Fruit fly (Drosophila melanogaster) whole organism, embryonic: Measurements from ENCODE around the gene Osi18.

ENCODE experiments used
- Bdp1 ChIP-seq: fragments of 200-800 bp; sonication (Bioruptor generic); optimal IDR thresholded peaks from 3 replicates; lab custom pipeline; 2016; ENCODE audit warnings: missing biosample characterization, missing genetic modification characterization
- CG10267 ChIP-seq: fragments of 200-800 bp; sonication (Bioruptor generic); optimal IDR thresholded peaks from 2 replicates; lab custom pipeline; 2018; ENCODE audit warnings: missing biosample characterization, mild to moderate bottlenecking, missing genetic modification characterization, moderate library complexity
- CG10654 ChIP-seq: fragments of 200-800 bp; sonication (Bioruptor generic); optimal IDR thresholded peaks from 2 replicates; lab custom pipeline; 2016; ENCODE audit warnings: missing biosample characterization, missing genetic modification characterization
- CG11504 ChIP-seq: fragments of 200-800 bp; sonication (Bioruptor generic); optimal IDR thresholded peaks from 3 replicates; lab custom pipeline; 2019; ENCODE audit warnings: missing biosample characterization, mild to moderate bottlenecking, missing genetic modification characterization, moderate library complexity
- CG11695 ChIP-seq: fragments of 200-800 bp; sonication (Bioruptor generic); IDR thresholded peaks from 3 replicates; pipeline ENCODE4 v1.3.6; 2022; ENCODE audit warnings: missing biosample characterization, missing genetic modification characterization
- CG14050 ChIP-seq: fragments of 200-800 bp; sonication (Bioruptor generic); IDR thresholded peaks from 3 replicates; pipeline ENCODE4 v1.3.6; 2022; ENCODE audit warnings: missing biosample characterization, missing genetic modification characterization
- CG17186 ChIP-seq: fragments of 200-800 bp; sonication (Bioruptor generic); optimal IDR thresholded peaks from 3 replicates; lab custom pipeline; 2017; ENCODE audit warnings: missing biosample characterization, missing genetic modification reagents, missing genetic modification characterization
- CG17612 ChIP-seq: fragments of 200-800 bp; sonication (Bioruptor generic); IDR thresholded peaks from 2 replicates; pipeline ENCODE4 v1.3.6; 2022; ENCODE audit warnings: missing biosample characterization, missing genetic modification characterization
- CG18011 ChIP-seq: fragments of 200-800 bp; sonication (Bioruptor generic); optimal IDR thresholded peaks from 2 replicates; lab custom pipeline; 2017; ENCODE audit warnings: missing biosample characterization, missing genetic modification characterization, mild to moderate bottlenecking, moderate library complexity, missing genotype
- CG31388 ChIP-seq: fragments of 200-800 bp; sonication (Bioruptor generic); optimal IDR thresholded peaks from 2 replicates; lab custom pipeline; 2016; ENCODE audit warnings: missing biosample characterization, missing genetic modification characterization
- CG34376 ChIP-seq: fragments of 200-800 bp; sonication (Bioruptor generic); optimal IDR thresholded peaks from 2 replicates; lab custom pipeline; 2018; ENCODE audit warnings: missing biosample characterization, mild to moderate bottlenecking, missing genetic modification characterization
- CG34422 ChIP-seq: fragments of 200-800 bp; sonication (Bioruptor generic); IDR thresholded peaks from 3 replicates; pipeline ENCODE4 v1.3.6; 2022; ENCODE audit warnings: missing biosample characterization, missing genetic modification characterization
- CG6683 ChIP-seq: fragments of 200-800 bp; sonication (Bioruptor generic); optimal IDR thresholded peaks from 2 replicates; lab custom pipeline; 2017; ENCODE audit warnings: missing biosample characterization, mild to moderate bottlenecking, missing genetic modification characterization, missing genetic modification reagents
- CG8281 ChIP-seq: fragments of 200-800 bp; sonication (Bioruptor generic); optimal IDR thresholded peaks from 2 replicates; lab custom pipeline; 2018; ENCODE audit warnings: missing biosample characterization, mild to moderate bottlenecking, missing genetic modification characterization, moderate library complexity
- CG9797 ChIP-seq: fragments of 200-800 bp; sonication (Bioruptor generic); optimal IDR thresholded peaks from 3 replicates; lab custom pipeline; 2018; ENCODE audit warnings: missing biosample characterization, mild to moderate bottlenecking, missing genetic modification characterization
- CkIIα-i1 ChIP-seq: fragments of 200-800 bp; sonication (Bioruptor generic); IDR thresholded peaks from 2 replicates; pipeline ENCODE4 v1.3.6; 2022; ENCODE audit warnings: missing biosample characterization, missing genetic modification characterization
- D19A ChIP-seq: fragments of 200-800 bp; optimal IDR thresholded peaks from 3 replicates; lab custom pipeline; 2019; ENCODE audit warnings: missing biosample characterization, mild to moderate bottlenecking, missing genetic modification characterization, moderate library complexity
- E2f1 ChIP-seq: fragments of 200-800 bp; sonication (Bioruptor generic); IDR thresholded peaks from 2 replicates; pipeline ENCODE4 v1.3.6; 2022; ENCODE audit warnings: missing biosample characterization, missing genetic modification characterization
- E2f2 ChIP-seq: fragments of 200-800 bp; sonication (Bioruptor generic); IDR thresholded peaks from 2 replicates; pipeline ENCODE4 v1.3.6; 2022; ENCODE audit warnings: missing biosample characterization, missing genetic modification characterization
- H2.0 ChIP-seq: fragments of 200-800 bp; sonication (Bioruptor generic); IDR thresholded peaks from 2 replicates; pipeline ENCODE4 v1.3.6; 2022; ENCODE audit warnings: missing biosample characterization, missing genetic modification characterization
- HLH3B ChIP-seq: fragments of 200-800 bp; sonication (Bioruptor generic); IDR thresholded peaks from 2 replicates; pipeline ENCODE4 v1.3.6; 2022; ENCODE audit warnings: missing biosample characterization, missing genetic modification characterization
- HLHmδ ChIP-seq: fragments of 200-800 bp; sonication (Bioruptor generic); optimal IDR thresholded peaks from 2 replicates; lab custom pipeline; 2018; ENCODE audit warnings: missing biosample characterization, mild to moderate bottlenecking, missing genetic modification characterization, moderate library complexity
- Hr3 ChIP-seq: fragments of 200-800 bp; sonication (Bioruptor generic); optimal IDR thresholded peaks from 3 replicates; lab custom pipeline; 2016; ENCODE audit warnings: missing biosample characterization, missing genetic modification characterization
- Hr51 ChIP-seq, 2 experiments: fragments of 200-800 bp; sonication (Bioruptor generic); optimal IDR thresholded peaks; 2 replicates in 1 of 2; 3 replicates in 1 of 2; lab custom pipeline; 2016 to 2018; ENCODE audit warnings: missing biosample characterization in 2 of 2, missing genetic modification characterization in 2 of 2, mild to moderate bottlenecking in 1 of 2, moderate library complexity in 1 of 2
- Lhr ChIP-seq: fragments of 200-800 bp; sonication (Bioruptor generic); optimal IDR thresholded peaks from 3 replicates; lab custom pipeline; 2017; ENCODE audit warnings: mild to moderate bottlenecking, missing biosample characterization, missing genetic modification reagents, missing genetic modification characterization
- Med ChIP-seq: fragments of 200-800 bp; sonication (Bioruptor generic); peaks from one replicate; lab custom pipeline; 2016; ENCODE audit warnings: missing biosample characterization, missing genetic modification characterization, mild to moderate bottlenecking, inconsistent platforms, moderate library complexity
- NC2α ChIP-seq: fragments of 200-800 bp; sonication (Bioruptor generic); optimal IDR thresholded peaks from 2 replicates; lab custom pipeline; 2016; ENCODE audit warnings: missing biosample characterization, missing genetic modification characterization
- NfI ChIP-seq: fragments of 200-800 bp; sonication (Bioruptor generic); optimal IDR thresholded peaks from 3 replicates; lab custom pipeline; 2018; ENCODE audit warnings: missing biosample characterization, mild to moderate bottlenecking, missing genetic modification characterization, moderate library complexity
- Ssrp ChIP-seq: fragments of 200-800 bp; sonication (Bioruptor generic); optimal IDR thresholded peaks from 2 replicates; lab custom pipeline; 2018; ENCODE audit warnings: missing biosample characterization, mild to moderate bottlenecking, missing genetic modification characterization, moderate library complexity
- Xrp1 ChIP-seq: fragments of 200-800 bp; sonication (Bioruptor generic); IDR thresholded peaks from 2 replicates; pipeline ENCODE4 v1.3.6; 2022; ENCODE audit warnings: missing biosample characterization, missing genetic modification characterization
- abd-A ChIP-seq: fragments of 200-800 bp; sonication (Bioruptor generic); optimal IDR thresholded peaks from 3 replicates; lab custom pipeline; 2019; ENCODE audit warnings: missing biosample characterization, mild to moderate bottlenecking, missing genetic modification characterization, moderate library complexity
- ase ChIP-seq: fragments of 200-800 bp; sonication (Bioruptor generic); IDR thresholded peaks from 3 replicates; pipeline ENCODE4 v1.3.6; 2022; ENCODE audit warnings: missing biosample characterization, missing genetic modification characterization
- az2 ChIP-seq: fragments of 200-800 bp; sonication (Bioruptor generic); optimal IDR thresholded peaks from 3 replicates; lab custom pipeline; 2016; ENCODE audit warnings: missing biosample characterization, missing genetic modification characterization
- bab2 ChIP-seq: fragments of 200-800 bp; sonication (Bioruptor generic); optimal IDR thresholded peaks from 2 replicates; lab custom pipeline; 2016; ENCODE audit warnings: missing biosample characterization, missing genetic modification characterization
- bbx ChIP-seq: fragments of 200-800 bp; sonication (Bioruptor generic); IDR thresholded peaks from 2 replicates; pipeline ENCODE4 v1.3.6; 2022; ENCODE audit warnings: missing biosample characterization, missing genetic modification characterization; ENCODE audit not compliant: partially characterized antibody
- fd64A ChIP-seq: fragments of 200-800 bp; sonication (Bioruptor generic); optimal IDR thresholded peaks from 3 replicates; lab custom pipeline; 2018; ENCODE audit warnings: missing biosample characterization, mild to moderate bottlenecking, missing genetic modification characterization
- h ChIP-seq: fragments of >200 bp; optimal IDR thresholded peaks from 2 replicates; lab custom pipeline; 2017
- her ChIP-seq: fragments of 200-800 bp; sonication (Bioruptor generic); optimal IDR thresholded peaks from 2 replicates; lab custom pipeline; 2016; ENCODE audit warnings: missing biosample characterization, missing genetic modification characterization
- insv ChIP-seq, 2 experiments: fragments of 200-800 bp; sonication (Bioruptor generic); optimal IDR thresholded peaks; 3 replicates each; lab custom pipeline; 2016 to 2018; ENCODE audit warnings: missing biosample characterization in 2 of 2, missing genetic modification characterization in 2 of 2
- klu ChIP-seq: fragments of 200-800 bp; sonication (Bioruptor generic); IDR thresholded peaks from 2 replicates; pipeline ENCODE4 v1.3.6; 2022; ENCODE audit warnings: missing biosample characterization, missing genetic modification characterization
- lilli ChIP-seq: fragments of 200-800 bp; sonication (Bioruptor generic); optimal IDR thresholded peaks from 3 replicates; lab custom pipeline; 2016; ENCODE audit warnings: missing biosample characterization, missing genetic modification characterization
- nmo ChIP-seq: fragments of 200-800 bp; sonication (Bioruptor generic); optimal IDR thresholded peaks from 2 replicates; lab custom pipeline; 2018; ENCODE audit warnings: missing biosample characterization, mild to moderate bottlenecking, missing genetic modification characterization, moderate library complexity
- pum ChIP-seq: fragments of 200-800 bp; sonication (Bioruptor generic); optimal IDR thresholded peaks from 2 replicates; lab custom pipeline; 2016; ENCODE audit warnings: missing biosample characterization, missing genetic modification characterization
- ranshi ChIP-seq: fragments of 200-800 bp; sonication (Bioruptor generic); IDR thresholded peaks from 2 replicates; pipeline ENCODE4 v1.3.6; 2022; ENCODE audit warnings: missing biosample characterization, missing genetic modification characterization
- salm ChIP-seq: fragments of 200-800 bp; sonication (Bioruptor generic); optimal IDR thresholded peaks from 2 replicates; lab custom pipeline; 2018; ENCODE audit warnings: missing biosample characterization, mild to moderate bottlenecking, missing genetic modification characterization
- schlank ChIP-seq: fragments of 200-800 bp; sonication (Bioruptor generic); optimal IDR thresholded peaks from 2 replicates; lab custom pipeline; 2018; ENCODE audit warnings: missing biosample characterization, mild to moderate bottlenecking, missing genetic modification characterization
- sna ChIP-seq: fragments of 200-800 bp; sonication (Bioruptor generic); IDR thresholded peaks from 2 replicates; pipeline ENCODE4 v1.3.6; 2022; ENCODE audit warnings: missing biosample characterization, missing genetic modification characterization; ENCODE audit not compliant: partially characterized antibody
- so ChIP-seq: fragments of 200-800 bp; sonication (Bioruptor generic); IDR thresholded peaks from 3 replicates; pipeline ENCODE4 v1.3.6; 2022; ENCODE audit warnings: missing biosample characterization, missing genetic modification characterization
- sqz ChIP-seq: fragments of 200-800 bp; sonication (Bioruptor generic); optimal IDR thresholded peaks from 3 replicates; lab custom pipeline; 2018; ENCODE audit warnings: missing biosample characterization, mild to moderate bottlenecking, missing genetic modification characterization
- tin ChIP-seq: fragments of 200-800 bp; sonication (Bioruptor generic); optimal IDR thresholded peaks from 3 replicates; lab custom pipeline; 2016; ENCODE audit warnings: missing biosample characterization, missing genetic modification characterization
- trh ChIP-seq: fragments of 200-800 bp; sonication (Bioruptor generic); optimal IDR thresholded peaks from 2 replicates; lab custom pipeline; 2016; ENCODE audit warnings: missing biosample characterization, missing genetic modification characterization
- yki ChIP-seq: fragments of >200 bp; optimal IDR thresholded peaks from 3 replicates; lab custom pipeline; 2018

Osi18 gene

DNA sequence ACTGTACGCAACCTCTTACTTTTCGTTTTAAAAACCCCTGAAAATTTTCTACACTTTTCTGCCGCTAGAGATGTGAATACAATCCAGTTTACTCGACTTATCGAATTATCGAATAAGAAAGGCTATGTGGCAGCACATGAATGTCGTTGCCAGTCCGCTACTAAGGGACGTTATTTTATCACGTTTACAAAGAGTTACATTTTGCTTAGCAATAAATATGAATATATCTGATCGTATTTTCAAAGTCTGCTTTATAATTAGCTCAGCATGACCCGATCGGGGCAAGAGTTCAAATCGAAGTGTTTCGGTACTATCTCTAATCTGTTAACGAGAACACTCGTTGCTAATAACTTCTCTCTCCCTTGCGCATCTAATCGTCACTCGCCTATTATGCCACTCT lies 38.1 kb downstream of the Osi18 start, which contains the start of gene CG42724 (continued):
- TF ChIP-seq nmo (GFP tag; lab: Kevin White, UChicago), result peak; percentile 64
- peak; percentile 47 for TF ChIP-seq Hr3 (GFP tag; lab: Kevin White, UChicago)
- no peak for TF ChIP-seq fd64A (GFP tag; lab: Kevin White, UChicago)
- no peak for TF ChIP-seq HLHmδ
- TF ChIP-seq abd-A (tag; lab: Kevin White, UChicago), result no peak
- TF ChIP-seq lilli, result peak; percentile 83
- peak; percentile 72 for TF ChIP-seq bab2
- no peak for TF ChIP-seq yki
- peak; percentile 71 for TF ChIP-seq pum
- TF ChIP-seq sna (GFP tag; lab: Robert Waterston, UW), result 0 out of 2 replicates have a peak, but pooled peaks have one; percentile 13
- TF ChIP-seq Bdp1 (GFP tag; lab: Kevin White, UChicago), result peak; percentile 49
- TF ChIP-seq E2f1 (GFP tag; lab: Robert Waterston, UW), result no peak
- peak; percentile 79 for TF ChIP-seq Lhr (GFP tag; lab: Kevin White, UChicago)
- TF ChIP-seq schlank (tag; lab: Kevin White, UChicago), result no peak
- TF ChIP-seq NfI, result no peak
- peak in 1 of 2 experiments; percentile 58 for TF ChIP-seq Hr51 (GFP tag; optimal IDR thresholded peaks at IDR 0.05; lab: Kevin White, UChicago)
- no peak for TF ChIP-seq Ssrp (tag; lab: Kevin White, UChicago)
- TF ChIP-seq klu (GFP tag; lab: Robert Waterston, UW), result peak; percentile 21; the same call in 1 of the 2 replicates
- peak; percentile 72 for TF ChIP-seq ranshi (GFP tag; lab: Robert Waterston, UW)
- TF ChIP-seq CkIIα-i1 (GFP tag; lab: Robert Waterston, UW), result no peak
- TF ChIP-seq CG14050 (GFP tag; lab: Robert Waterston, UW), result peak; percentile 55; the same call in 1 of the 3 replicates
- TF ChIP-seq CG11695 (GFP tag; lab: Robert Waterston, UW), result no peak
- TF ChIP-seq insv (GFP tag; optimal IDR thresholded peaks at IDR 0.05; lab: Kevin White, UChicago), result no peak
- TF ChIP-seq H2.0 (GFP tag; lab: Robert Waterston, UW), result peak; percentile 63
- peak; percentile 26 for TF ChIP-seq trh
- TF ChIP-seq h (lab: Kevin White, UChicago), result no peak
- TF ChIP-seq CG9797 (GFP tag; lab: Kevin White, UChicago), result peak; percentile 58
- no peak for TF ChIP-seq CG10654 (GFP tag; lab: Kevin White, UChicago)
- TF ChIP-seq so (GFP tag; lab: Robert Waterston, UW), result no peak
- TF ChIP-seq CG10267, result peak; percentile 35
- TF ChIP-seq her (GFP tag; lab: Kevin White, UChicago), result peak; percentile 79
- peak; percentile 20 for TF ChIP-seq CG31388 (GFP tag; lab: Kevin White, UChicago)
- no peak for TF ChIP-seq sqz (GFP tag; lab: Kevin White, UChicago)
- peak; percentile 42 for TF ChIP-seq CG18011
- TF ChIP-seq tin, result peak; percentile 42
- TF ChIP-seq ase, result 0 out of 3 replicates have a peak, but pooled peaks have one; percentile 38
- TF ChIP-seq CG6683 (GFP tag; lab: Kevin White, UChicago), result no peak
- TF ChIP-seq az2 (GFP tag; lab: Kevin White, UChicago), result peak; percentile 47
- TF ChIP-seq D19A (tag; lab: Kevin White, UChicago), result no peak
- no peak for TF ChIP-seq CG11504
- peak; percentile 96 for TF ChIP-seq Med
- TF ChIP-seq bbx, result no peak
- TF ChIP-seq HLH3B (GFP tag; lab: Robert Waterston, UW), result peak; percentile 50
- TF ChIP-seq NC2α (GFP tag; lab: Kevin White, UChicago), result peak; percentile 45
- peak; percentile 29; the same call in 1 of the 2 replicates for TF ChIP-seq E2f2
- TF ChIP-seq CG8281, result no peak
- TF ChIP-seq CG34422 (GFP tag; lab: Robert Waterston, UW), result peak; percentile 44; the same call in 1 of the 3 replicates
- TF ChIP-seq CG17612 (GFP tag; lab: Robert Waterston, UW), result no peak
- no peak for TF ChIP-seq salm (tag; lab: Kevin White, UChicago)
- TF ChIP-seq CG34376 (GFP tag; lab: Kevin White, UChicago), result peak; percentile 13
- peak; percentile 64 for TF ChIP-seq Xrp1 (GFP tag; lab: Robert Waterston, UW)
- peak; percentile 52 for TF ChIP-seq CG17186 (GFP tag; lab: Kevin White, UChicago)
